Worm (Caenorhabditis elegans) whole organism, young adult: ENCODE results near the gene T24C2.5.

Experiments used
- B0261.1 ChIP-seq: sonication (generic microtip); optimal IDR thresholded peaks from 2 replicates; lab custom pipeline; 2016; ENCODE audit warnings: mild to moderate bottlenecking, missing genetic modification characterization, moderate library complexity, missing compliant biosample characterization
- D2030.7 ChIP-seq: fragments of 200-800 bp; sonication (Bioruptor generic); IDR thresholded peaks from 2 replicates; pipeline ENCODE4 v1.3.6; 2022; ENCODE audit warnings: missing genetic modification reagents, missing genetic modification characterization, missing compliant biosample characterization
- F10E7.11 ChIP-seq: sonication (generic microtip); optimal IDR thresholded peaks from 2 replicates; lab custom pipeline; 2017; ENCODE audit warnings: mild to moderate bottlenecking, missing genetic modification characterization, moderate library complexity, missing compliant biosample characterization
- F39B2.1 ChIP-seq: fragments of 200-800 bp; sonication (Bioruptor generic); IDR thresholded peaks from 2 replicates; pipeline ENCODE4 v1.3.6; 2022; ENCODE audit warnings: missing genetic modification reagents, missing genetic modification characterization, missing compliant biosample characterization
- F57A8.1 ChIP-seq: fragments of 200-800 bp; sonication (Bioruptor generic); optimal IDR thresholded peaks from 2 replicates; lab custom pipeline; 2018; ENCODE audit warnings: mild to moderate bottlenecking, missing genetic modification characterization, moderate library complexity, missing compliant biosample characterization
- K11D2.4 ChIP-seq: fragments of 200-800 bp; sonication (Bioruptor generic); IDR thresholded peaks from 2 replicates; pipeline ENCODE4 v1.3.6; 2022; ENCODE audit warnings: missing genetic modification reagents, missing genetic modification characterization, missing compliant biosample characterization
- T07F8.4 ChIP-seq: sonication (generic microtip); optimal IDR thresholded peaks from 2 replicates; lab custom pipeline; 2016; ENCODE audit warnings: mild to moderate bottlenecking, missing genetic modification characterization, moderate library complexity, missing compliant biosample characterization
- Y53F4B.3 ChIP-seq: fragments of 200-800 bp; sonication (Bioruptor generic); IDR thresholded peaks from 2 replicates; pipeline ENCODE4 v1.3.6; 2022; ENCODE audit warnings: missing genetic modification reagents, missing genetic modification characterization, missing compliant biosample characterization
- Y56A3A.18 ChIP-seq: fragments of 200-800 bp; sonication (Bioruptor generic); IDR thresholded peaks from 2 replicates; pipeline ENCODE4 v1.3.6; 2022; ENCODE audit warnings: missing genetic modification reagents, missing genetic modification characterization, missing compliant biosample characterization
- akir-1 ChIP-seq: fragments of 200-800 bp; sonication (Bioruptor generic); optimal IDR thresholded peaks from 2 replicates; lab custom pipeline; 2018; ENCODE audit warnings: mild to moderate bottlenecking, missing genetic modification characterization, moderate library complexity, missing compliant biosample characterization
- atf-7 ChIP-seq: sonication (generic microtip); optimal IDR thresholded peaks from 2 replicates; lab custom pipeline; 2017; ENCODE audit warnings: mild to moderate bottlenecking, missing genetic modification characterization, missing compliant biosample characterization
- attf-3 ChIP-seq: fragments of 200-800 bp; sonication (Bioruptor generic); conservative IDR thresholded peaks from 2 replicates; pipeline ENCODE4 v1.3.6; 2022; ENCODE audit warnings: missing genetic modification reagents, missing genetic modification characterization, missing compliant biosample characterization
- ccch-3 ChIP-seq: fragments of 200-800 bp; sonication (Bioruptor generic); optimal IDR thresholded peaks from 2 replicates; lab custom pipeline; 2018; ENCODE audit warnings: mild to moderate bottlenecking, missing genetic modification characterization, missing compliant biosample characterization
- ceh-58 ChIP-seq: fragments of 200-800 bp; sonication (Bioruptor generic); IDR thresholded peaks from 2 replicates; pipeline ENCODE4 v1.3.6; 2022; ENCODE audit warnings: missing genetic modification characterization, missing compliant biosample characterization
- ceh-91 ChIP-seq: fragments of 200-800 bp; sonication (Bioruptor generic); IDR thresholded peaks from 2 replicates; pipeline ENCODE4 v1.3.6; 2022; ENCODE audit warnings: missing genetic modification reagents, missing genetic modification characterization, missing compliant biosample characterization
- dpff-1 ChIP-seq: sonication (generic microtip); optimal IDR thresholded peaks from 2 replicates; lab custom pipeline; 2017; ENCODE audit warnings: mild to moderate bottlenecking, missing genetic modification characterization, missing compliant biosample characterization
- efl-1 ChIP-seq: fragments of 150-350 bp; optimal IDR thresholded peaks from 2 replicates; lab custom pipeline; 2014; ENCODE audit warnings: missing biosample characterization, missing genetic modification reagents, missing genetic modification characterization
- egl-18 ChIP-seq: fragments of 200-800 bp; sonication (Bioruptor generic); IDR thresholded peaks from 2 replicates; pipeline ENCODE4 v1.3.6; 2022; ENCODE audit warnings: missing genetic modification reagents, missing genetic modification characterization, missing compliant biosample characterization
- ekl-4 ChIP-seq: fragments of 200-800 bp; sonication (Bioruptor generic); IDR thresholded peaks from 2 replicates; pipeline ENCODE4 v1.3.6; 2022; ENCODE audit warnings: missing genetic modification reagents, missing genetic modification characterization, missing compliant biosample characterization
- ets-4 ChIP-seq: fragments of 200-800 bp; sonication (Bioruptor generic); optimal IDR thresholded peaks from 2 replicates; lab custom pipeline; 2018; ENCODE audit warnings: mild to moderate bottlenecking, missing genetic modification characterization, missing compliant biosample characterization
- hmg-20 ChIP-seq: fragments of 200-800 bp; sonication (Bioruptor generic); IDR thresholded peaks from 2 replicates; pipeline ENCODE4 v1.3.6; 2022; ENCODE audit warnings: missing genetic modification reagents, missing genetic modification characterization, missing compliant biosample characterization
- hrde-1 ChIP-seq: sonication (generic microtip); optimal IDR thresholded peaks from 2 replicates; lab custom pipeline; 2016; ENCODE audit warnings: missing genetic modification characterization, mild to moderate bottlenecking, missing compliant biosample characterization, moderate library complexity, missing genotype, missing genetic modification reagents, borderline replicate concordance
- hsf-1 ChIP-seq: fragments of 200-800 bp; sonication (Bioruptor generic); IDR thresholded peaks from 2 replicates; pipeline ENCODE4 v1.3.6; 2022; ENCODE audit warnings: missing genetic modification reagents, missing genetic modification characterization, missing compliant biosample characterization
- lin-40 ChIP-seq: sonication (generic microtip); optimal IDR thresholded peaks from 2 replicates; lab custom pipeline; 2016; ENCODE audit warnings: missing genetic modification characterization, mild to moderate bottlenecking, missing compliant biosample characterization, missing genotype, missing genetic modification reagents
- lsy-27 ChIP-seq: sonication (generic microtip); optimal IDR thresholded peaks from 2 replicates; lab custom pipeline; 2017; ENCODE audit warnings: missing genetic modification characterization, mild to moderate bottlenecking, missing compliant biosample characterization, antibody characterized with exemption, missing genotype, borderline replicate concordance; ENCODE audit not compliant: insufficient read depth
- madf-6 ChIP-seq: fragments of 200-800 bp; sonication (Bioruptor generic); IDR thresholded peaks from 2 replicates; pipeline ENCODE4 v1.3.6; 2022; ENCODE audit warnings: missing genetic modification reagents, missing genetic modification characterization, missing compliant biosample characterization
- mes-4 ChIP-seq: sonication (generic microtip); optimal IDR thresholded peaks from 2 replicates; lab custom pipeline; 2016; ENCODE audit warnings: missing genotype, missing genetic modification characterization, missing compliant biosample characterization
- nfya-1 ChIP-seq: sonication (generic microtip); optimal IDR thresholded peaks from 2 replicates; lab custom pipeline; 2017; ENCODE audit warnings: antibody characterized with exemption, missing compliant biosample characterization, missing genetic modification characterization, borderline replicate concordance; ENCODE audit not compliant: insufficient read depth
- nfya-2 ChIP-seq: fragments of 200-800 bp; sonication (Bioruptor generic); IDR thresholded peaks from 2 replicates; pipeline ENCODE4 v1.3.6; 2022; ENCODE audit warnings: missing genetic modification reagents, missing genetic modification characterization, missing compliant biosample characterization
- nhr-179 ChIP-seq: sonication (generic microtip); optimal IDR thresholded peaks from 2 replicates; lab custom pipeline; 2016; ENCODE audit warnings: mild to moderate bottlenecking, missing genetic modification characterization, missing compliant biosample characterization
- nhr-80 ChIP-seq: sonication (generic microtip); optimal IDR thresholded peaks from 2 replicates; lab custom pipeline; 2016; ENCODE audit warnings: missing genetic modification characterization, missing compliant biosample characterization
- nhr-90 ChIP-seq: sonication (generic microtip); optimal IDR thresholded peaks from 2 replicates; lab custom pipeline; 2016; ENCODE audit warnings: missing genotype, mild to moderate bottlenecking, missing genetic modification characterization, missing compliant biosample characterization
- sdz-38 ChIP-seq: sonication (generic microtip); optimal IDR thresholded peaks from 2 replicates; lab custom pipeline; 2016; ENCODE audit warnings: missing genotype, missing genetic modification characterization, missing compliant biosample characterization
- sea-2 ChIP-seq: fragments of 200-800 bp; sonication (Bioruptor generic); IDR thresholded peaks from 2 replicates; pipeline ENCODE4 v1.3.6; 2022; ENCODE audit warnings: missing genetic modification characterization, missing compliant biosample characterization
- snpc-1.1 ChIP-seq: sonication (generic microtip); optimal IDR thresholded peaks from 2 replicates; lab custom pipeline; 2017; ENCODE audit warnings: missing genetic modification characterization, mild to moderate bottlenecking, missing compliant biosample characterization, antibody characterized with exemption, moderate library complexity, missing genotype, missing genetic modification reagents; ENCODE audit not compliant: insufficient read depth
- snpc-3.4 ChIP-seq: sonication (generic microtip); optimal IDR thresholded peaks from 2 replicates; lab custom pipeline; 2017; ENCODE audit warnings: missing genetic modification characterization, mild to moderate bottlenecking, missing compliant biosample characterization, antibody characterized with exemption, moderate library complexity, missing genotype, missing genetic modification reagents
- tlf-1 ChIP-seq: fragments of 200-800 bp; sonication (Bioruptor generic); optimal IDR thresholded peaks from 2 replicates; lab custom pipeline; 2018; ENCODE audit warnings: mild to moderate bottlenecking, missing genetic modification characterization, missing compliant biosample characterization
- ztf-22 ChIP-seq: fragments of 200-800 bp; sonication (Bioruptor generic); optimal IDR thresholded peaks from 2 replicates; lab custom pipeline; 2018; ENCODE audit warnings: mild to moderate bottlenecking, missing genetic modification characterization, moderate library complexity, missing compliant biosample characterization
- ztf-3 ChIP-seq: fragments of 200-800 bp; sonication (Bioruptor generic); optimal IDR thresholded peaks from 2 replicates; lab custom pipeline; 2018; ENCODE audit warnings: mild to moderate bottlenecking, missing genetic modification characterization, missing compliant biosample characterization

T24C2.5 gene

ce11 chrX:14534117-14534516 is at the start of gene T24C2.5:
T24C2.5 (plus strand) TSS chrX:14534417.
- TF ChIP-seq ets-4 (GFP tag; lab: Kevin White, UChicago) (no peak), T07F8.4 (tag; lab: Kevin White, UChicago) (no peak), egl-18 (GFP tag; lab: Robert Waterston, UW) (no peak)

ce11 chrX:14484827-14485226 is 49.4 kb upstream of the T24C2.5 start, which contains the start of gene M163.8:
M163.8 (plus strand) TSS chrX:14485127.
- TF ChIP-seq sea-2 (no peak), hmg-20 (no peak), snpc-3.4 (tag; lab: Kevin White, UChicago) (no peak), atf-7 (no peak), ztf-22 (no peak), snpc-1.1 (tag; lab: Kevin White, UChicago) (no peak), hrde-1 (tag; lab: Kevin White, UChicago) (no peak)
- TF ChIP-seq, all 124 proteins: peak for 0

ce11 chrX:14486503-14486902 is 47.7 kb upstream of the T24C2.5 start:
- TF ChIP-seq mes-4 (tag; lab: Kevin White, UChicago): no peak
- TF ChIP-seq F39B2.1 (GFP tag; lab: Robert Waterston, UW): no peak
- no peak for TF ChIP-seq nhr-90
- TF ChIP-seq lin-40 (tag; lab: Kevin White, UChicago): no peak
- TF ChIP-seq hsf-1 (GFP tag; lab: Robert Waterston, UW): no peak
- TF ChIP-seq F57A8.1 (GFP tag; lab: Kevin White, UChicago): no peak
- no peak for TF ChIP-seq dpff-1 (tag; lab: Kevin White, UChicago)
- no peak for TF ChIP-seq ekl-4
- TF ChIP-seq Y53F4B.3 (GFP tag; lab: Robert Waterston, UW): no peak
- TF ChIP-seq nfya-2 (GFP tag; lab: Robert Waterston, UW): no peak
- TF ChIP-seq F10E7.11 (tag; lab: Kevin White, UChicago): no peak
- TF ChIP-seq sdz-38 (tag; lab: Kevin White, UChicago): no peak
- TF ChIP-seq ccch-3 (GFP tag; lab: Kevin White, UChicago): no peak
- TF ChIP-seq nfya-1 (tag; lab: Kevin White, UChicago): no peak
- TF ChIP-seq ceh-58 (GFP tag; lab: Robert Waterston, UW): no peak
- TF ChIP-seq madf-6 (GFP tag; lab: Robert Waterston, UW): no peak
- no peak for TF ChIP-seq nhr-179 (tag; lab: Kevin White, UChicago)
- TF ChIP-seq attf-3: no peak
- no peak for TF ChIP-seq nhr-80 (tag; lab: Kevin White, UChicago)
- no peak for TF ChIP-seq lsy-27 (tag; lab: Kevin White, UChicago)

- no peak for TF ChIP-seq nhr-179 (tag; lab: Kevin White, UChicago)
- TF ChIP-seq B0261.1 (tag; lab: Kevin White, UChicago): no peak
- TF ChIP-seq efl-1 (GFP tag; lab: Kevin White, UChicago): no peak
- TF ChIP-seq D2030.7 (GFP tag; lab: Robert Waterston, UW): no peak
- no peak for TF ChIP-seq akir-1 (GFP tag; lab: Kevin White, UChicago)
- no peak for TF ChIP-seq ztf-22
- TF ChIP-seq K11D2.4 (GFP tag; lab: Robert Waterston, UW): no peak
- TF ChIP-seq Y56A3A.18: no peak
- TF ChIP-seq ceh-91: no peak
- no peak for TF ChIP-seq ztf-3 (GFP tag; lab: Kevin White, UChicago)
- TF ChIP-seq attf-3: no peak
- no peak for TF ChIP-seq tlf-1 (GFP tag; lab: Kevin White, UChicago)
Measured at ce11 chrX:14487333-14487732, 46.9 kb upstream of the T24C2.5 start.
